Worm (Caenorhabditis elegans) whole organism, late embryonic: ENCODE data around the gene T15H9.4.

Source experiments
- K09A11.1 ChIP-seq: sonication (generic microtip); optimal IDR thresholded peaks from 2 replicates; lab custom pipeline; 2017; ENCODE audit warnings: antibody characterized with exemption, mild to moderate bottlenecking, missing genetic modification characterization, missing compliant biosample characterization; ENCODE audit not compliant: insufficient read depth
- ama-1 ChIP-seq: fragments of 150-350 bp; optimal IDR thresholded peaks from 2 replicates; lab custom pipeline; 2014
- ceh-24 ChIP-seq: sonication (generic microtip); optimal IDR thresholded peaks from 2 replicates; lab custom pipeline; 2016; ENCODE audit warnings: mild to moderate bottlenecking, missing genetic modification characterization, missing compliant biosample characterization
- elt-2 ChIP-seq: sonication (generic microtip); optimal IDR thresholded peaks from 2 replicates; lab custom pipeline; 2016; ENCODE audit warnings: missing genetic modification reagents, missing genetic modification characterization, missing compliant biosample characterization
- fkh-10 ChIP-seq: fragments of 150-350 bp; optimal IDR thresholded peaks from 2 replicates; lab custom pipeline; 2014; ENCODE audit warnings: missing biosample characterization, missing genetic modification reagents, missing genetic modification characterization
- lin-11 ChIP-seq: fragments of 200-800 bp; sonication (Bioruptor generic); optimal IDR thresholded peaks from 2 replicates; lab custom pipeline; 2018; ENCODE audit warnings: mild to moderate bottlenecking, missing genetic modification characterization, missing compliant biosample characterization
- nhr-11 ChIP-seq: fragments of 150-350 bp; optimal IDR thresholded peaks from 2 replicates; lab custom pipeline; 2014; ENCODE audit warnings: missing biosample characterization, missing genetic modification characterization
- pag-3 ChIP-seq: sonication (generic microtip); optimal IDR thresholded peaks from 2 replicates; lab custom pipeline; 2016; ENCODE audit warnings: missing compliant biosample characterization, missing genetic modification characterization, borderline replicate concordance
- pat-9 ChIP-seq: fragments of 200-800 bp; sonication (Bioruptor generic); optimal IDR thresholded peaks from 2 replicates; lab custom pipeline; 2018; ENCODE audit warnings: mild to moderate bottlenecking, missing genetic modification characterization, moderate library complexity, missing compliant biosample characterization
- pax-1 ChIP-seq: fragments of 150-350 bp; optimal IDR thresholded peaks from 2 replicates; lab custom pipeline; 2014; ENCODE audit warnings: missing biosample characterization, missing genetic modification characterization
- pha-2 ChIP-seq: sonication (generic microtip); optimal IDR thresholded peaks from 2 replicates; lab custom pipeline; 2017; ENCODE audit warnings: mild to moderate bottlenecking, missing genetic modification characterization, missing compliant biosample characterization
- pha-4 ChIP-seq: fragments of 150-350 bp; optimal IDR thresholded peaks from 2 replicates; lab custom pipeline; 2018; ENCODE audit warnings: missing biosample characterization, missing genetic modification reagents, missing genetic modification characterization
- tbx-2 ChIP-seq: sonication (generic microtip); optimal IDR thresholded peaks from 2 replicates; lab custom pipeline; 2016; ENCODE audit warnings: missing genetic modification characterization, missing compliant biosample characterization
- unc-3 ChIP-seq, 2 experiments: fragments of 200-800 bp in 1 of 2; sonication (Bioruptor generic) in 1 of 2; sonication (generic microtip) in 1 of 2; conservative IDR thresholded peaks in 1 of 2; optimal IDR thresholded peaks in 1 of 2; 2 replicates each; pipeline versions ENCODE4 v1.3.6 to Lab custom; 2016 to 2022; ENCODE audit warnings: missing compliant biosample characterization in 2 of 2, missing genetic modification characterization in 2 of 2, missing genetic modification reagents in 1 of 2

- TF ChIP-seq unc-3 (GFP tag; conservative IDR thresholded peaks at IDR 0.05; lab: Robert Waterston, UW): no peak
- TF ChIP-seq unc-3 (tag; optimal IDR thresholded peaks at IDR 0.05; lab: Kevin White, UChicago): no peak
- TF ChIP-seq K09A11.1 (tag; lab: Kevin White, UChicago): no peak
- no peak for TF ChIP-seq fkh-10 (GFP tag; lab: Kevin White, UChicago)
- no peak for TF ChIP-seq pax-1 (tag; lab: Kevin White, UChicago)
- no peak for TF ChIP-seq lin-11 (tag; lab: Kevin White, UChicago)
- TF ChIP-seq ceh-24 (tag; lab: Kevin White, UChicago): no peak
- no peak for TF ChIP-seq ama-1 (lab: Kevin White, UChicago)
- TF ChIP-seq tbx-2 (tag; lab: Kevin White, UChicago): no peak
- TF ChIP-seq pag-3 (tag; lab: Kevin White, UChicago): no peak
- TF ChIP-seq nhr-11: no peak
- TF ChIP-seq pat-9 (tag; lab: Kevin White, UChicago): no peak
- no peak for TF ChIP-seq pha-2 (tag; lab: Kevin White, UChicago)
- no peak for TF ChIP-seq elt-2 (tag; lab: Kevin White, UChicago)
- no peak for TF ChIP-seq pha-4
Measured at ce11 chrII:9602566-9602965, 9.1 kb upstream of the T15H9.4 start.
